Worm (Caenorhabditis elegans) whole organism, L3 larva: ENCODE measurements around the gene gcy-31.

Source experiments
- R02D3.7 ChIP-seq: fragments of 150-350 bp; optimal IDR thresholded peaks from 2 replicates; lab custom pipeline; 2014; ENCODE audit warnings: missing biosample characterization, missing genetic modification characterization
- ZK546.5 ChIP-seq: sonication (generic microtip); optimal IDR thresholded peaks from 2 replicates; lab custom pipeline; 2017; ENCODE audit warnings: missing biosample characterization, missing genetic modification characterization
- aly-2 ChIP-seq: fragments of 150-350 bp; optimal IDR thresholded peaks from 2 replicates; lab custom pipeline; 2014; ENCODE audit warnings: missing biosample characterization, missing genetic modification characterization
- ama-1 ChIP-seq: fragments of 150-350 bp; optimal IDR thresholded peaks from 2 replicates; lab custom pipeline; 2018
- ceh-16 ChIP-seq: sonication (generic microtip); optimal IDR thresholded peaks from 2 replicates; lab custom pipeline; 2017; ENCODE audit warnings: missing biosample characterization, missing genetic modification characterization
- ceh-28 ChIP-seq: fragments of 150-350 bp; optimal IDR thresholded peaks from 2 replicates; lab custom pipeline; 2014; ENCODE audit warnings: missing biosample characterization, missing genetic modification reagents, missing genetic modification characterization
- ceh-82 ChIP-seq: fragments of 150-350 bp; optimal IDR thresholded peaks from 2 replicates; lab custom pipeline; 2014; ENCODE audit warnings: missing biosample characterization, missing genetic modification characterization
- ceh-9 ChIP-seq: sonication (generic microtip); optimal IDR thresholded peaks from 2 replicates; lab custom pipeline; 2018; ENCODE audit warnings: missing biosample characterization, missing genetic modification characterization
- daf-12 ChIP-seq: fragments of 150-350 bp; optimal IDR thresholded peaks from 2 replicates; lab custom pipeline; 2014; ENCODE audit warnings: missing biosample characterization, missing genetic modification reagents, missing genetic modification characterization
- egl-27 ChIP-seq: sonication (generic microtip); optimal IDR thresholded peaks from 4 replicates; lab custom pipeline; 2017; ENCODE audit warnings: missing biosample characterization, missing genetic modification reagents, missing genetic modification characterization
- egl-5 ChIP-seq: fragments of 150-350 bp; optimal IDR thresholded peaks from 2 replicates; lab custom pipeline; 2017; ENCODE audit warnings: missing biosample characterization, missing genetic modification reagents, missing genetic modification characterization, inconsistent platforms
- elt-1 ChIP-seq: fragments of 150-350 bp; optimal IDR thresholded peaks from 2 replicates; lab custom pipeline; 2014; ENCODE audit warnings: missing biosample characterization, missing genetic modification characterization
- elt-2 ChIP-seq: sonication (generic microtip); optimal IDR thresholded peaks from 2 replicates; lab custom pipeline; 2016; ENCODE audit warnings: missing genetic modification reagents, mild to moderate bottlenecking, missing genetic modification characterization, missing compliant biosample characterization
- eor-1 ChIP-seq, 2 experiments: fragments of 150-350 bp; optimal IDR thresholded peaks; 2 replicates each; lab custom pipeline; 2014 to 2018; ENCODE audit warnings: missing biosample characterization in 2 of 2, missing genetic modification characterization in 2 of 2
- fkh-10 ChIP-seq: sonication (generic microtip); optimal IDR thresholded peaks from 2 replicates; lab custom pipeline; 2017; ENCODE audit warnings: missing biosample characterization, missing genetic modification reagents, missing genetic modification characterization
- fkh-2 ChIP-seq: fragments of 150-350 bp; optimal IDR thresholded peaks from 2 replicates; lab custom pipeline; 2014; ENCODE audit warnings: missing biosample characterization, missing genetic modification reagents, missing genetic modification characterization
- fos-1 ChIP-seq: fragments of 150-350 bp; optimal IDR thresholded peaks from 2 replicates; lab custom pipeline; 2014; ENCODE audit warnings: missing biosample characterization, missing genetic modification characterization
- hmg-11 ChIP-seq: sonication (generic microtip); optimal IDR thresholded peaks from 2 replicates; lab custom pipeline; 2016; ENCODE audit warnings: missing genetic modification characterization, missing compliant biosample characterization
- jun-1 ChIP-seq: fragments of 150-350 bp; optimal IDR thresholded peaks from 2 replicates; lab custom pipeline; 2014; ENCODE audit warnings: missing biosample characterization, missing genetic modification reagents, missing genetic modification characterization
- lin-15B ChIP-seq: fragments of 150-350 bp; optimal IDR thresholded peaks from 2 replicates; lab custom pipeline; 2014; ENCODE audit warnings: missing biosample characterization, missing genetic modification characterization
- lin-39 ChIP-seq: fragments of 150-350 bp; optimal IDR thresholded peaks from 2 replicates; lab custom pipeline; 2018; ENCODE audit warnings: missing biosample characterization, missing genetic modification reagents, missing genetic modification characterization
- nhr-23 ChIP-seq: fragments of 150-350 bp; optimal IDR thresholded peaks from 2 replicates; lab custom pipeline; 2014; ENCODE audit warnings: missing biosample characterization, missing genetic modification reagents, missing genetic modification characterization
- nhr-28 ChIP-seq: fragments of 150-350 bp; optimal IDR thresholded peaks from 2 replicates; lab custom pipeline; 2014; ENCODE audit warnings: missing biosample characterization, missing genetic modification characterization
- nhr-43 ChIP-seq: sonication (generic microtip); optimal IDR thresholded peaks from 2 replicates; lab custom pipeline; 2016; ENCODE audit warnings: mild to moderate bottlenecking, missing genetic modification characterization, missing compliant biosample characterization; ENCODE audit not compliant: poor library complexity, severe bottlenecking
- nhr-67 ChIP-seq: fragments of 150-350 bp; optimal IDR thresholded peaks from 2 replicates; lab custom pipeline; 2014; ENCODE audit warnings: missing biosample characterization, missing genetic modification characterization
- nhr-77 ChIP-seq: fragments of 150-350 bp; optimal IDR thresholded peaks from 2 replicates; lab custom pipeline; 2014; ENCODE audit warnings: missing biosample characterization, missing genetic modification characterization
- pha-4 ChIP-seq: fragments of 150-350 bp; optimal IDR thresholded peaks from 2 replicates; lab custom pipeline; 2014; ENCODE audit warnings: missing biosample characterization, missing genetic modification reagents, missing genetic modification characterization
- sea-2 ChIP-seq: fragments of 150-350 bp; sonication (generic microtip); optimal IDR thresholded peaks from 4 replicates; lab custom pipeline; 2014; ENCODE audit warnings: missing biosample characterization, missing genetic modification reagents, missing genetic modification characterization
- skn-1 ChIP-seq: fragments of 150-350 bp; optimal IDR thresholded peaks from 2 replicates; lab custom pipeline; 2014; ENCODE audit warnings: missing biosample characterization, missing genetic modification characterization
- snpc-4 ChIP-seq: fragments of 150-350 bp; optimal IDR thresholded peaks from 2 replicates; lab custom pipeline; 2014; ENCODE audit warnings: missing biosample characterization, missing genetic modification characterization
- tbx-2 ChIP-seq: sonication (generic microtip); optimal IDR thresholded peaks from 2 replicates; lab custom pipeline; 2016; ENCODE audit warnings: mild to moderate bottlenecking, missing genetic modification characterization, missing compliant biosample characterization
- unc-39 ChIP-seq: sonication (generic microtip); optimal IDR thresholded peaks from 4 replicates; lab custom pipeline; 2017; ENCODE audit warnings: missing biosample characterization, missing genetic modification characterization
- zag-1 ChIP-seq: fragments of 150-350 bp; optimal IDR thresholded peaks from 2 replicates; lab custom pipeline; 2014; ENCODE audit warnings: missing biosample characterization, missing genetic modification characterization
- ztf-11 ChIP-seq: fragments of 150-350 bp; optimal IDR thresholded peaks from 2 replicates; lab custom pipeline; 2014; ENCODE audit warnings: missing biosample characterization, missing genetic modification characterization
- ztf-4 ChIP-seq: fragments of 150-350 bp; optimal IDR thresholded peaks from 2 replicates; lab custom pipeline; 2014; ENCODE audit warnings: missing biosample characterization, missing genetic modification characterization

Gene gcy-31

ce11 chrX:2450994-2451393 is 23.7 kb upstream of the gcy-31 start:
- TF ChIP-seq daf-12 (tag; lab: Kevin White, UChicago) (no peak), pha-4 (tag; lab: Kevin White, UChicago) (no peak), unc-39 (tag; lab: Kevin White, UChicago) (no peak), snpc-4 (tag; lab: Kevin White, UChicago) (no peak), nhr-67 (no peak), ceh-28 (tag; lab: Kevin White, UChicago) (no peak), nhr-23 (tag; lab: Kevin White, UChicago) (no peak), ceh-9 (tag; lab: Kevin White, UChicago) (no peak)

ce11 chrX:2447214-2447613 is 19.9 kb upstream of the gcy-31 start:
- TF ChIP-seq sea-2 (GFP tag; lab: Kevin White, UChicago), result no peak
- no peak for TF ChIP-seq ceh-82 (tag; lab: Kevin White, UChicago)
- no peak for TF ChIP-seq nhr-67
- TF ChIP-seq egl-27 (tag; lab: Kevin White, UChicago), result no peak
- no peak for TF ChIP-seq ama-1 (lab: Kevin White, UChicago)
- TF ChIP-seq nhr-43 (tag; lab: Kevin White, UChicago), result no peak
- TF ChIP-seq pha-4 (tag; lab: Kevin White, UChicago), result no peak
- no peak for TF ChIP-seq nhr-28 (tag; lab: Kevin White, UChicago)
- TF ChIP-seq nhr-77 (tag; lab: Kevin White, UChicago), result no peak
- TF ChIP-seq jun-1, result no peak
- no peak for TF ChIP-seq unc-39 (tag; lab: Kevin White, UChicago)

DNA sequence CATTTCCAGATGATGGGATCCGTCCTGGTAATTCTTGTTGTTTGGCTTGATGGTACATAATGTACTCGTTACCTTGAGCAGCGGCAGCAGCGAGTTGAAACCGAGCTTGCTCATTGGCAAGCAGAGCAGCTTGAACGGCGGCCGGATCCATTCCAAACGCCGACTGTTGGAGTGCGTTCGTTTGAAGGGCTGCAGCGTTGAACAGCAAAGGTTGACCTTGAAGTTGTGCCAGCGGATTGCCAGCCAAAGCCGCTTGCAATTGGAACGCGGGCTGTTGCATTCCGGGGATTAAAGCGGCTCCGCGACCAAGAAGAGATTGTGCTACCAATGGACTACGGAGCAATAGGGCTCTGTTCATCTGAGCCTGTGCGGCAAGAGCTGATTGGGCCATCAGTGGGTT is 18.9 kb upstream of the gcy-31 start:
- no peak for TF ChIP-seq R02D3.7
- no peak for TF ChIP-seq eor-1 (tag; optimal IDR thresholded peaks at IDR 0.05; lab: Kevin White, UChicago)
- no peak for TF ChIP-seq lin-39 (tag; lab: Kevin White, UChicago)
- TF ChIP-seq fkh-2 (tag; lab: Kevin White, UChicago), result no peak
- no peak for TF ChIP-seq fos-1 (tag; lab: Kevin White, UChicago)
- no peak for TF ChIP-seq nhr-77 (tag; lab: Kevin White, UChicago)
- no peak for TF ChIP-seq nhr-28 (tag; lab: Kevin White, UChicago)
- TF ChIP-seq hmg-11 (tag; lab: Kevin White, UChicago), result no peak
- TF ChIP-seq ztf-4, result no peak
- TF ChIP-seq lin-15B (tag; lab: Kevin White, UChicago), result no peak
- TF ChIP-seq nhr-43 (tag; lab: Kevin White, UChicago), result no peak
- no peak for TF ChIP-seq ZK546.5 (tag; lab: Kevin White, UChicago)
- TF ChIP-seq elt-1, result no peak
- TF ChIP-seq egl-27 (tag; lab: Kevin White, UChicago), result no peak
- no peak for TF ChIP-seq fkh-10 (GFP tag; lab: Kevin White, UChicago)
- TF ChIP-seq ztf-11 (tag; lab: Kevin White, UChicago), result no peak
- no peak for TF ChIP-seq pha-4 (tag; lab: Kevin White, UChicago)
- TF ChIP-seq, all 47 proteins: peak for 0

DNA sequence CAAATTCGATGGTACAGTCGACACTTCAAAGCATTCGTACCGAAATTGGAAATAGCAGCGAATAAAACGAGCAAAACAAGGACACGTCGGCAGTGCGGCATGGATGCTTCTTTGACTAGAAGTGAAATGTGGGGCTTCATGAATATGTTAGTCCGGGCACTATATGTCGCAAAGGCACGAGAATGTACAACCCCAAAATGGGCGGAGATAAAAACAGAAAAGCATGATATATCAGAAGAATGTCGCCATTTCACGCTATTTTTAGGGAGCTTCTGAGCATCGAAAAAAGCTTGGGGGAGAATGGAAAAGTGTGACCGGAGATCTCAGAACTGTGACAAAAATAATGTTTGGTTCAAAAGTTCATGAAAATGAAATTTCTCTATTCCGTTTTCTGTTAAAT is 16.0 kb upstream of the gcy-31 start, which contains the start of gene T07D1.3:
T07D1.3 (minus strand) TSS at position 101 of the 400 bp plus-strand sequence.
- TF ChIP-seq jun-1 (no peak), daf-12 (tag; lab: Kevin White, UChicago) (no peak), nhr-23 (tag; lab: Kevin White, UChicago) (no peak), nhr-28 (tag; lab: Kevin White, UChicago) (no peak), hmg-11 (tag; lab: Kevin White, UChicago) (no peak), skn-1 (tag; lab: Kevin White, UChicago) (no peak), ceh-82 (tag; lab: Kevin White, UChicago) (no peak), ZK546.5 (tag; lab: Kevin White, UChicago) (no peak), egl-5 (tag; lab: Kevin White, UChicago) (no peak), aly-2 (tag; lab: Kevin White, UChicago) (no peak), nhr-43 (tag; lab: Kevin White, UChicago) (no peak), ceh-16 (no peak), nhr-77 (tag; lab: Kevin White, UChicago) (no peak), zag-1 (tag; lab: Kevin White, UChicago) (no peak), tbx-2 (tag; lab: Kevin White, UChicago) (no peak), elt-2 (no peak), ceh-9 (tag; lab: Kevin White, UChicago) (no peak), fos-1 (tag; lab: Kevin White, UChicago) (no peak)
